Fruit fly (Drosophila melanogaster) whole organism, wandering third instar larva: Measurements from ENCODE around the gene dlp.
A peak's percentile ranks its signal among the peaks of the same experiment; 100 is the strongest.

Source experiments
- Abd-B ChIP-seq: fragments of >200 bp; optimal IDR thresholded peaks from 2 replicates; lab custom pipeline; 2017; ENCODE audit warnings: missing biosample characterization, missing genetic modification characterization
- CG32264 ChIP-seq: fragments of 200-800 bp; sonication (Bioruptor generic); optimal IDR thresholded peaks from 2 replicates; lab custom pipeline; 2016; ENCODE audit warnings: missing biosample characterization, missing genetic modification characterization
- CG9705 ChIP-seq: fragments of 200-800 bp; sonication (Bioruptor generic); optimal IDR thresholded peaks from 2 replicates; lab custom pipeline; 2018; ENCODE audit warnings: missing biosample characterization, mild to moderate bottlenecking, missing genetic modification characterization
- CrebA ChIP-seq: fragments of 200-800 bp; sonication (Bioruptor generic); optimal IDR thresholded peaks from 2 replicates; lab custom pipeline; 2016; ENCODE audit warnings: missing biosample characterization, mild to moderate bottlenecking, missing genetic modification characterization, borderline replicate concordance
- Dfd ChIP-seq: fragments of >200 bp; optimal IDR thresholded peaks from 2 replicates; lab custom pipeline; 2017; ENCODE audit warnings: missing biosample characterization, missing genetic modification characterization
- Dif ChIP-seq: fragments of 200-275, 200-300 bp; sonication (Bioruptor generic); optimal IDR thresholded peaks from 2 replicates; lab custom pipeline; 2018; ENCODE audit warnings: missing biosample characterization, missing genetic modification characterization; ENCODE audit not compliant: partially characterized antibody
- GATAd ChIP-seq: sonication (Bioruptor generic); optimal IDR thresholded peaks from 2 replicates; lab custom pipeline; 2016; ENCODE audit warnings: missing biosample characterization, missing genetic modification characterization
- HLH106 ChIP-seq: fragments of 200-800 bp; optimal IDR thresholded peaks from 3 replicates; lab custom pipeline; 2019; ENCODE audit warnings: missing biosample characterization, mild to moderate bottlenecking, missing genetic modification characterization, moderate library complexity
- Hnf4 ChIP-seq: fragments of 200-800 bp; sonication (Bioruptor generic); optimal IDR thresholded peaks from 2 replicates; lab custom pipeline; 2016; ENCODE audit warnings: missing biosample characterization, mild to moderate bottlenecking, missing genetic modification characterization
- Hr78 ChIP-seq: fragments of >200 bp; optimal IDR thresholded peaks from 2 replicates; lab custom pipeline; 2017; ENCODE audit warnings: missing biosample characterization, missing genetic modification characterization
- Hr83 ChIP-seq: fragments of 200-300 bp; sonication (Bioruptor generic); optimal IDR thresholded peaks from 2 replicates; lab custom pipeline; 2016; ENCODE audit warnings: missing biosample characterization, mild to moderate bottlenecking, missing genetic modification characterization, moderate library complexity; ENCODE audit not compliant: poor library complexity, severe bottlenecking
- Jra ChIP-seq: sonication (Bioruptor generic); optimal IDR thresholded peaks from 2 replicates; lab custom pipeline; 2016; ENCODE audit warnings: missing biosample characterization, missing genetic modification characterization
- Mio ChIP-seq: sonication (Bioruptor generic); optimal IDR thresholded peaks from 2 replicates; lab custom pipeline; 2016; ENCODE audit warnings: missing biosample characterization, missing genetic modification characterization
- Myc ChIP-seq: fragments of >200 bp; optimal IDR thresholded peaks from 2 replicates; lab custom pipeline; 2017
- N ChIP-seq: fragments of >200 bp; optimal IDR thresholded peaks from 2 replicates; lab custom pipeline; 2018; ENCODE audit warnings: missing biosample characterization, missing external identifiers, missing genetic modification characterization
- OdsH ChIP-seq: fragments of 200-800 bp; sonication (Bioruptor generic); optimal IDR thresholded peaks from 2 replicates; lab custom pipeline; 2016; ENCODE audit warnings: missing biosample characterization, mild to moderate bottlenecking, missing genetic modification characterization
- Rel ChIP-seq, 2 experiments: fragments of 200-800 bp; sonication (Bioruptor generic) in 1 of 2; optimal IDR thresholded peaks; 2 replicates in 1 of 2; 3 replicates in 1 of 2; lab custom pipeline; 2016 to 2019; ENCODE audit warnings: mild to moderate bottlenecking in 2 of 2, missing biosample characterization in 2 of 2, missing genetic modification characterization in 2 of 2, moderate library complexity in 1 of 2
- Sp1 ChIP-seq: fragments of 200-800 bp; sonication (Bioruptor generic); optimal IDR thresholded peaks from 3 replicates; lab custom pipeline; 2019; ENCODE audit warnings: missing biosample characterization, mild to moderate bottlenecking, missing genetic modification characterization, moderate library complexity
- Vsx2 ChIP-seq: fragments of 200-300, 225-300 bp; sonication (Bioruptor generic); optimal IDR thresholded peaks from 2 replicates; lab custom pipeline; 2018; ENCODE audit warnings: missing biosample characterization, missing genetic modification characterization; ENCODE audit not compliant: partially characterized antibody
- br ChIP-seq: fragments of 200-800 bp; sonication (Bioruptor generic); optimal IDR thresholded peaks from 2 replicates; lab custom pipeline; 2016; ENCODE audit warnings: missing biosample characterization, missing genetic modification characterization
- brk ChIP-seq: fragments of 200-800 bp; sonication (Bioruptor generic); optimal IDR thresholded peaks from 2 replicates; lab custom pipeline; 2016; ENCODE audit warnings: missing biosample characterization, mild to moderate bottlenecking, missing genetic modification characterization
- dl ChIP-seq, 2 experiments: fragments of 175-275, 200-275 bp in 1 of 2; fragments of 200-275 bp in 1 of 2; sonication (Bioruptor generic); optimal IDR thresholded peaks; lab custom pipeline; 2018; ENCODE audit warnings: mild to moderate bottlenecking in 2 of 2, missing biosample characterization in 2 of 2, missing genetic modification characterization in 2 of 2, moderate library complexity in 2 of 2; ENCODE audit not compliant: partially characterized antibody in 2 of 2, insufficient read depth in 1 of 2
- dmrt93B ChIP-seq: fragments of 200-800 bp; sonication (Bioruptor generic); optimal IDR thresholded peaks from 2 replicates; lab custom pipeline; 2018; ENCODE audit warnings: missing biosample characterization, mild to moderate bottlenecking, missing genetic modification characterization
- dsf ChIP-seq: sonication (Bioruptor generic); optimal IDR thresholded peaks from 2 replicates; lab custom pipeline; 2016; ENCODE audit warnings: missing biosample characterization, missing genetic modification characterization, borderline replicate concordance
- ey ChIP-seq: fragments of 200-800 bp; sonication (Bioruptor generic); optimal IDR thresholded peaks from 2 replicates; lab custom pipeline; 2016; ENCODE audit warnings: missing biosample characterization, missing genetic modification characterization
- foxo ChIP-seq, 2 experiments: fragments of 200-800 bp; sonication (Bioruptor generic); optimal IDR thresholded peaks; 2 replicates in 1 of 2; 3 replicates in 1 of 2; lab custom pipeline; 2016 to 2017; ENCODE audit warnings: missing biosample characterization in 2 of 2, missing genetic modification characterization in 2 of 2
- fru ChIP-seq: fragments of 200-800 bp; sonication (Bioruptor generic); optimal IDR thresholded peaks from 3 replicates; lab custom pipeline; 2016; ENCODE audit warnings: missing biosample characterization, mild to moderate bottlenecking, missing genetic modification characterization
- h ChIP-seq: fragments of 200-800 bp; sonication (Bioruptor generic); optimal IDR thresholded peaks from 3 replicates; lab custom pipeline; 2016; ENCODE audit warnings: missing biosample characterization, mild to moderate bottlenecking, missing genetic modification characterization
- jim ChIP-seq: fragments of 175-275, 200-325 bp; sonication (Bioruptor generic); optimal IDR thresholded peaks from 2 replicates; lab custom pipeline; 2016; ENCODE audit warnings: missing biosample characterization, mild to moderate bottlenecking, missing genetic modification characterization
- lola ChIP-seq: fragments of >200 bp; optimal IDR thresholded peaks from 2 replicates; lab custom pipeline; 2017; ENCODE audit warnings: missing biosample characterization, missing genetic modification characterization
- pan ChIP-seq: fragments of >200 bp; optimal IDR thresholded peaks from 2 replicates; lab custom pipeline; 2017
- psq ChIP-seq: fragments of 200-800 bp; sonication (Bioruptor generic); optimal IDR thresholded peaks from 3 replicates; lab custom pipeline; 2017; ENCODE audit warnings: missing biosample characterization, mild to moderate bottlenecking, missing genetic modification characterization, moderate library complexity
- rgr ChIP-seq: fragments of 200-800 bp; sonication (Bioruptor generic); optimal IDR thresholded peaks from 3 replicates; lab custom pipeline; 2016; ENCODE audit warnings: missing biosample characterization, mild to moderate bottlenecking, missing genetic modification characterization
- sage ChIP-seq: fragments of 200-800 bp; sonication (Bioruptor generic); optimal IDR thresholded peaks from 2 replicates; lab custom pipeline; 2016; ENCODE audit warnings: missing biosample characterization, mild to moderate bottlenecking, missing genetic modification characterization
- sv ChIP-seq: fragments of 200-800 bp; sonication (Bioruptor generic); optimal IDR thresholded peaks from 3 replicates; lab custom pipeline; 2016; ENCODE audit warnings: missing biosample characterization, missing genetic modification characterization
- tai ChIP-seq: sonication (Bioruptor generic); optimal IDR thresholded peaks from 2 replicates; lab custom pipeline; 2016; ENCODE audit warnings: missing biosample characterization, missing genetic modification characterization
- usp ChIP-seq: fragments of >200 bp; optimal IDR thresholded peaks from 2 replicates; lab custom pipeline; 2017; ENCODE audit warnings: missing biosample characterization, missing genetic modification characterization
- woc ChIP-seq: sonication (Bioruptor generic); optimal IDR thresholded peaks from 2 replicates; lab custom pipeline; 2016; ENCODE audit warnings: missing biosample characterization, mild to moderate bottlenecking, missing genetic modification characterization

Gene dlp

DNA sequence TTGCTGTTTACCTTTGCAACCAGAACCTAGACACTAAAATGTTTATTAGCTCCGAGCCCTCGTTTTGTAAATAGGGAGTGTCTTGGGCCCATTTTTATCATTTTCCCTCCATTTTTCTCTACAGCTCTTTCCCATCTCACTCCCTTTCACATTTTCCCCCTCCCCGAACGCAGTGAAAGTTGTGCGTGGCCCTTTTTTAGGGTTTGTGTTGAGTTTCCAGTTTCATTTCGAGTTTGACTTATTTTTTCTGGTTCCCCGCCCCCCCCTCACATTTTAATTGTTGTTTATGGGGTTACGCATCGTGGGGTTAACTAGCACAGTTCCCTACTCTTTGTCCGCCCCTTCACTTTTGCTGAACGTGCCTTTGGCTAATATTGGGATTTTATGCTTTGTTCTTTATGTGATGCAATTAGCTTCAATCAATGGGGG, 6.8 kb upstream of the dlp start:
- no peak for TF ChIP-seq Rel (GFP tag; optimal IDR thresholded peaks at IDR 0.05; lab: Kevin White, UChicago)
- TF ChIP-seq Rel (tag; optimal IDR thresholded peaks at IDR 0.05; lab: Kevin White, UChicago), result no peak

DNA sequence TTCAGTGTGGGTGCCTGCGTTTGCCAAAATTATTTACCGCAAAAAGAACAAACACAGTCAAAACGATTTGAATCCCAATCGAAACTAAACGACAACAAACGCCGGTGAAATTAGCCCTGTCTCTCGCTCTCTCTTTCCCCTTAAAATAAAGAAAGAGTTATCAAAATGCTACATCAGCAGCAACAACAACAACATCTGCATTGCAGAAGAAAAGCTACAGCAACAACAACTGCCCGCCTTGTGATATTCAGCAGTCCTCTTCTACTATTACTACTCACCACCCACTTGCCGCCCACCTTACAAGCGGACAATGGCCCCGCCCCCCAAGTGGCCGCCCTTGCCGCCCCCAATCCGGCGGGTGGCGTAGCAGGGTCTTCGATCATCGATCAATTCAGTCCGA, 507 bp downstream of the dlp start:
- TF ChIP-seq OdsH (no peak), Dfd (peak; percentile 50)

DNA sequence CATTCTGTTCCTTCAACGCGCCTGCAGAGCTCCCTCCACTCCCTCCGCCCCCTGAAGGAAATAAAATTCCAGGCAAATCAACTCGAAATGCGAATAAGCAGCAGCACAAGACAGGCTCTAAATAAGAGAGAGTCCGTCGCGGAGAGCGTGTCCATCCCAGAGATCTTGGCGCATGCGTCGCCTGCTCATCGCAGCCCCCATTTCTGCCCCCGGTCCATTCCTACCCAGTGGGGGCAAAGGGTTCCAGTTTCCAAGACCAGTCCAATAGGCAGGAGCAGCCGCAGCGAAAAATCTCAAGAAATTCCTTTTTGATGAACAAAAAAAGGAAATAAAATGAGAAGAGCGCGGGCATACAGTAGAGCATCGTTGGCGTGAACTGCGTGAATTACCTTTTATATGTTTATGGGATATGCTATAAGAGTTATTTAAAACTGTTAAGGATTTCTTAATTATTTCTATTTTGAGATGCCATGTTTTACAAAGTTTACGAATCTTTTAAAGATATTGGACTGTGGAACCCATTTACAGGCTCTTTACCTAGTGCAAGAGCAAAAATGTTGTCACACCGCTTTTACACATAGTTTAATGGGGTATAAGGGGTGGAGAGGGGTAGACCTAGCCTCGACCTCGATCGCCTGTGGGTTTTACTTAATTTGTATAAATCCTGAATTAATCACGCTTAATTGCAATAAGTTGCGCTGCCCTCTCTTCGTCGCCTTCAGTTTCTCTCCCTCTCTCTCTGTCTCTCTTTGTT, 1.8 kb downstream of the dlp start:
- peak; percentile 30 for TF ChIP-seq brk
- peak; percentile 85 for TF ChIP-seq ey (GFP tag; lab: Kevin White, UChicago)
- peak; percentile 90 for TF ChIP-seq fru (GFP tag; lab: Kevin White, UChicago)
- peak; percentile 66 for TF ChIP-seq dmrt93B
- TF ChIP-seq Rel (GFP tag; optimal IDR thresholded peaks at IDR 0.05; lab: Kevin White, UChicago), result no peak
- TF ChIP-seq Rel (tag; optimal IDR thresholded peaks at IDR 0.05; lab: Kevin White, UChicago), result peak; percentile 3
- no peak for TF ChIP-seq Hr78 (GFP tag; lab: Kevin White, UChicago)
- peak; percentile 80 for TF ChIP-seq br (GFP tag; lab: Kevin White, UChicago)
- TF ChIP-seq h (GFP tag; lab: Kevin White, UChicago), result peak; percentile 89
- TF ChIP-seq Dfd, result no peak
- peak; percentile 77 for TF ChIP-seq Hnf4
- TF ChIP-seq Jra (GFP tag; lab: Kevin White, UChicago), result peak; percentile 69
- TF ChIP-seq woc (GFP tag; lab: Kevin White, UChicago), result peak; percentile 86
- peak; percentile 73 for TF ChIP-seq Sp1 (GFP tag; lab: Kevin White, UChicago)
- TF ChIP-seq usp (GFP tag; lab: Kevin White, UChicago), result no peak
- TF ChIP-seq pan (lab: Kevin White, UChicago), result no peak
- no peak for TF ChIP-seq dsf (GFP tag; lab: Kevin White, UChicago)
- TF ChIP-seq rgr (GFP tag; lab: Kevin White, UChicago), result peak; percentile 78
- no peak for TF ChIP-seq N (GFP tag; lab: Kevin White, UChicago)
- TF ChIP-seq sv (GFP tag; lab: Kevin White, UChicago), result no peak
- TF ChIP-seq Hr83 (GFP tag; lab: Kevin White, UChicago), result no peak
- TF ChIP-seq jim, result no peak
- no peak for TF ChIP-seq lola
- TF ChIP-seq tai (GFP tag; lab: Kevin White, UChicago), result peak; percentile 38
- peak; percentile 61 for TF ChIP-seq sage (GFP tag; lab: Kevin White, UChicago)
- TF ChIP-seq GATAd (GFP tag; lab: Kevin White, UChicago), result no peak
- peak; percentile 30 for TF ChIP-seq CG9705 (GFP tag; lab: Kevin White, UChicago)
- TF ChIP-seq Mio (GFP tag; lab: Kevin White, UChicago), result no peak
- no peak for TF ChIP-seq Myc (lab: Kevin White, UChicago)
- TF ChIP-seq OdsH, result peak; percentile 79
- peak; percentile 79 for TF ChIP-seq HLH106
- TF ChIP-seq Abd-B, result no peak
- peak in 1 of 2 experiments; percentile 86 for TF ChIP-seq foxo (GFP tag; optimal IDR thresholded peaks at IDR 0.05; lab: Kevin White, UChicago)
- TF ChIP-seq CG32264 (GFP tag; lab: Kevin White, UChicago), result peak; percentile 56
- no peak for TF ChIP-seq CrebA
- TF ChIP-seq psq (GFP tag; lab: Kevin White, UChicago), result no peak
- TF ChIP-seq Vsx2 (GFP tag; lab: Kevin White, UChicago), result no peak
- TF ChIP-seq Dif (GFP tag; lab: Kevin White, UChicago), result peak; percentile 66
- TF ChIP-seq dl (GFP tag; optimal IDR thresholded peaks at IDR 0.05; lab: Kevin White, UChicago; ENCODE audit: insufficient read depth in 1 of 2, partially characterized antibody in 2 of 2), result peak in 1 of 2 experiments; percentile 52
